Fruit fly (Drosophila melanogaster) whole organism, adult: ENCODE data around the gene Nepl19.

Experiments used
- CG14711 ChIP-seq: fragments of 200-800 bp; sonication (Bioruptor generic); optimal IDR thresholded peaks from 2 replicates; lab custom pipeline; 2018; ENCODE audit warnings: missing biosample characterization, mild to moderate bottlenecking, missing genetic modification characterization, moderate library complexity
- CG1620 ChIP-seq: fragments of 200-800 bp; sonication (Bioruptor generic); optimal IDR thresholded peaks from 2 replicates; lab custom pipeline; 2016; ENCODE audit warnings: missing biosample characterization, missing genetic modification characterization
- CG7101 ChIP-seq: fragments of 200-800 bp; sonication (Bioruptor generic); optimal IDR thresholded peaks from 2 replicates; lab custom pipeline; 2018; ENCODE audit warnings: missing biosample characterization, mild to moderate bottlenecking, missing genetic modification characterization, moderate library complexity
- Clk ChIP-seq: fragments of 200-800 bp; sonication (Bioruptor generic); optimal IDR thresholded peaks from 2 replicates; lab custom pipeline; 2017; ENCODE audit warnings: missing biosample characterization, missing genetic modification characterization
- Crg-1 ChIP-seq: fragments of 200-800 bp; sonication (Bioruptor generic); optimal IDR thresholded peaks from 2 replicates; lab custom pipeline; 2016; ENCODE audit warnings: missing biosample characterization, missing genetic modification characterization
- Hr96 ChIP-seq: fragments of 200-800 bp; sonication (Bioruptor generic); optimal IDR thresholded peaks from 2 replicates; lab custom pipeline; 2016; ENCODE audit warnings: missing biosample characterization, missing genetic modification characterization
- bab1 ChIP-seq: fragments of 200-800 bp; sonication (Bioruptor generic); optimal IDR thresholded peaks from 3 replicates; lab custom pipeline; 2019; ENCODE audit warnings: missing biosample characterization, mild to moderate bottlenecking, missing genetic modification characterization, moderate library complexity
- cic ChIP-seq: fragments of 200-800 bp; sonication (Bioruptor generic); optimal IDR thresholded peaks from 2 replicates; lab custom pipeline; 2017; ENCODE audit warnings: missing biosample characterization, mild to moderate bottlenecking, missing genetic modification characterization, moderate library complexity
- kay ChIP-seq: fragments of 200-800 bp; sonication (Bioruptor generic); peaks from one replicate; lab custom pipeline; 2016; ENCODE audit warnings: missing biosample characterization, missing genetic modification characterization, borderline replicate concordance
- ovo ChIP-seq: fragments of 200-800 bp; sonication (Bioruptor generic); optimal IDR thresholded peaks from 2 replicates; lab custom pipeline; 2016; ENCODE audit warnings: missing biosample characterization, missing genetic modification characterization
- tj ChIP-seq: fragments of 200-800 bp; sonication (Bioruptor generic); optimal IDR thresholded peaks from 3 replicates; lab custom pipeline; 2017; ENCODE audit warnings: missing biosample characterization, mild to moderate bottlenecking, missing genetic modification characterization, moderate library complexity

DNA sequence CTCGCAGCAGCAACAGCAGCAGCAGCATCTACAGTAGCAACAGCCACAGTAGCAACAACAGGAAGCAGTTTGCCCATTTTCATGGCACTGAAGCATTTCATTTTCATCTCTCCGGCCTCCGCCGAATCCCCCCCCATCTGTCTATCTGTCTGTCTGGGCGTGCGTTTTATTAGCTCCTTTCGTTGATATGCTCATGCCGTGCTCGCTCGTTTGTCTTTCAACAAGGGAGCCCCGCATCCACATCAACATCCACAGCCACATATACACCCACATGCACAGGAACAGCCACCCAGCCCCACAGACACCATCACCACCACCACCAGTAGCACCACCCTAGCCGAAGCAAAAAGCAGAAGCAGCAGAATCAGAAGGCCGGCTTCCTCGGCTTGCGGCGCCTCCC lies 28.4 kb downstream of the Nepl19 start:
- TF ChIP-seq ovo (GFP tag; lab: Kevin White, UChicago) (no peak), Hr96 (GFP tag; lab: Kevin White, UChicago) (no peak), kay (GFP tag; lab: Kevin White, UChicago) (no peak), CG7101 (tag; lab: Kevin White, UChicago) (no peak), CG1620 (no peak), bab1 (GFP tag; lab: Kevin White, UChicago) (no peak), CG14711 (tag; lab: Kevin White, UChicago) (no peak), tj (GFP tag; lab: Kevin White, UChicago) (no peak), cic (no peak), Clk (GFP tag; lab: Kevin White, UChicago) (no peak), Crg-1 (GFP tag; lab: Kevin White, UChicago) (no peak)
